Fruit fly (Drosophila melanogaster) whole organism, embryonic: ENCODE data around the gene arm.

Experiments
- Ada2b ChIP-seq: fragments of 200-800 bp; sonication (Bioruptor generic); IDR thresholded peaks from 2 replicates; pipeline ENCODE4 v1.3.6; 2022; ENCODE audit warnings: missing biosample characterization, missing genetic modification characterization
- BtbVII ChIP-seq: fragments of 200-800 bp; sonication (Bioruptor generic); optimal IDR thresholded peaks from 3 replicates; lab custom pipeline; 2017; ENCODE audit warnings: missing biosample characterization, mild to moderate bottlenecking, missing genetic modification characterization
- CG10543 ChIP-seq: fragments of 200-800 bp; sonication (Bioruptor generic); optimal IDR thresholded peaks from 3 replicates; lab custom pipeline; 2017; ENCODE audit warnings: missing biosample characterization, mild to moderate bottlenecking, missing genetic modification characterization, moderate library complexity
- CG13123 ChIP-seq: fragments of 200-800 bp; sonication (Bioruptor generic); optimal IDR thresholded peaks from 2 replicates; lab custom pipeline; 2016; ENCODE audit warnings: missing biosample characterization, missing genetic modification characterization
- CG14710 ChIP-seq: fragments of 200-800 bp; sonication (Bioruptor generic); optimal IDR thresholded peaks from 3 replicates; lab custom pipeline; 2019; ENCODE audit warnings: missing biosample characterization, mild to moderate bottlenecking, missing genetic modification characterization, moderate library complexity
- CG15011 ChIP-seq: fragments of 200-800 bp; sonication (Bioruptor generic); optimal IDR thresholded peaks from 3 replicates; lab custom pipeline; 2018; ENCODE audit warnings: missing biosample characterization, mild to moderate bottlenecking, missing genetic modification characterization
- CG15601 ChIP-seq: fragments of 200-800 bp; sonication (Bioruptor generic); optimal IDR thresholded peaks from 3 replicates; lab custom pipeline; 2019; ENCODE audit warnings: missing biosample characterization, mild to moderate bottlenecking, missing genetic modification characterization, moderate library complexity
- CG2199 ChIP-seq: fragments of 200-800 bp; sonication (Bioruptor generic); IDR thresholded peaks from 3 replicates; pipeline ENCODE4 v1.3.6; 2022; ENCODE audit warnings: missing biosample characterization, missing genetic modification characterization
- CG2202 ChIP-seq: fragments of 200-800 bp; sonication (Bioruptor generic); optimal IDR thresholded peaks from 2 replicates; lab custom pipeline; 2018; ENCODE audit warnings: missing biosample characterization, mild to moderate bottlenecking, missing genetic modification characterization
- CG2678 ChIP-seq: fragments of 200-800 bp; sonication (Bioruptor generic); optimal IDR thresholded peaks from 3 replicates; lab custom pipeline; 2019; ENCODE audit warnings: missing biosample characterization, mild to moderate bottlenecking, missing genetic modification characterization, moderate library complexity
- CG2875 ChIP-seq: fragments of 200-800 bp; sonication (Bioruptor generic); optimal IDR thresholded peaks from 2 replicates; lab custom pipeline; 2017; ENCODE audit warnings: missing biosample characterization, mild to moderate bottlenecking, missing genetic modification characterization, missing genetic modification reagents
- CG33557 ChIP-seq: fragments of 200-800 bp; sonication (Bioruptor generic); optimal IDR thresholded peaks from 2 replicates; lab custom pipeline; 2019; ENCODE audit warnings: missing biosample characterization, mild to moderate bottlenecking, missing genetic modification characterization, moderate library complexity
- CG3847 ChIP-seq: fragments of 200-800 bp; sonication (Bioruptor generic); IDR thresholded peaks from 2 replicates; pipeline ENCODE4 v1.3.6; 2022; ENCODE audit warnings: missing biosample characterization, missing genetic modification characterization
- CG7271 ChIP-seq: fragments of 200-800 bp; sonication (Bioruptor generic); optimal IDR thresholded peaks from 2 replicates; lab custom pipeline; 2018; ENCODE audit warnings: missing biosample characterization, mild to moderate bottlenecking, missing genetic modification characterization, moderate library complexity
- CG7372 ChIP-seq: fragments of 200-800 bp; sonication (Bioruptor generic); IDR thresholded peaks from 2 replicates; pipeline ENCODE4 v1.3.6; 2022; ENCODE audit warnings: missing biosample characterization, missing genetic modification characterization
- CG7987 ChIP-seq: fragments of 200-800 bp; sonication (Bioruptor generic); optimal IDR thresholded peaks from 2 replicates; lab custom pipeline; 2018; ENCODE audit warnings: missing biosample characterization, mild to moderate bottlenecking, missing genetic modification characterization, moderate library complexity
- CG9215 ChIP-seq: fragments of 200-800 bp; sonication (Bioruptor generic); IDR thresholded peaks from 2 replicates; pipeline ENCODE4 v1.3.6; 2022; ENCODE audit warnings: missing biosample characterization, missing genetic modification characterization
- CG9876 ChIP-seq: fragments of 200-800 bp; sonication (Bioruptor generic); optimal IDR thresholded peaks from 2 replicates; lab custom pipeline; 2016; ENCODE audit warnings: missing biosample characterization, missing genetic modification characterization
- Dek ChIP-seq: fragments of 200-800 bp; sonication (Bioruptor generic); optimal IDR thresholded peaks from 3 replicates; lab custom pipeline; 2019; ENCODE audit warnings: missing biosample characterization, mild to moderate bottlenecking, missing genetic modification characterization, moderate library complexity
- Doc3 ChIP-seq: fragments of 200-800 bp; sonication (Bioruptor generic); IDR thresholded peaks from 3 replicates; pipeline ENCODE4 v1.3.6; 2022; ENCODE audit warnings: missing biosample characterization, missing genetic modification characterization; ENCODE audit not compliant: partially characterized antibody
- Fer3 ChIP-seq: fragments of 200-800 bp; sonication (Bioruptor generic); optimal IDR thresholded peaks from 2 replicates; lab custom pipeline; 2018; ENCODE audit warnings: missing biosample characterization, mild to moderate bottlenecking, missing genetic modification characterization, moderate library complexity
- Hey ChIP-seq: fragments of 200-800 bp; sonication (Bioruptor generic); optimal IDR thresholded peaks from 3 replicates; lab custom pipeline; 2018; ENCODE audit warnings: missing biosample characterization, mild to moderate bottlenecking, missing genetic modification characterization
- Hmr ChIP-seq: fragments of 200-800 bp; sonication (Bioruptor generic); optimal IDR thresholded peaks from 3 replicates; lab custom pipeline; 2017; ENCODE audit warnings: mild to moderate bottlenecking, missing biosample characterization, missing genetic modification reagents, missing genetic modification characterization
- Hr3 ChIP-seq: fragments of 200-800 bp; sonication (Bioruptor generic); optimal IDR thresholded peaks from 3 replicates; lab custom pipeline; 2016; ENCODE audit warnings: missing biosample characterization, missing genetic modification characterization
- Lhr ChIP-seq: fragments of 200-800 bp; sonication (Bioruptor generic); optimal IDR thresholded peaks from 3 replicates; lab custom pipeline; 2017; ENCODE audit warnings: mild to moderate bottlenecking, missing biosample characterization, missing genetic modification reagents, missing genetic modification characterization
- MBD-R2 ChIP-seq: fragments of 200-800 bp; sonication (Bioruptor generic); IDR thresholded peaks from 2 replicates; pipeline ENCODE4 v1.3.6; 2022; ENCODE audit warnings: missing biosample characterization, missing genetic modification characterization
- Side ChIP-seq: fragments of 200-800 bp; sonication (Bioruptor generic); optimal IDR thresholded peaks from 2 replicates; lab custom pipeline; 2016; ENCODE audit warnings: missing biosample characterization, missing genetic modification characterization
- TFAM ChIP-seq: fragments of 200-800 bp; sonication (Bioruptor generic); optimal IDR thresholded peaks from 2 replicates; lab custom pipeline; 2017; ENCODE audit warnings: missing biosample characterization, missing genetic modification characterization, inconsistent platforms
- bab2 ChIP-seq: fragments of 200-800 bp; sonication (Bioruptor generic); optimal IDR thresholded peaks from 2 replicates; lab custom pipeline; 2016; ENCODE audit warnings: missing biosample characterization, missing genetic modification characterization
- bigmax ChIP-seq: fragments of 200-800 bp; sonication (Bioruptor generic); optimal IDR thresholded peaks from 2 replicates; lab custom pipeline; 2018; ENCODE audit warnings: missing biosample characterization, mild to moderate bottlenecking, missing genetic modification characterization
- bsh ChIP-seq, 2 experiments: fragments of 200-800 bp; sonication (Bioruptor generic); optimal IDR thresholded peaks; 2 replicates each; lab custom pipeline; 2017 to 2018; ENCODE audit warnings: mild to moderate bottlenecking in 2 of 2, missing biosample characterization in 2 of 2, missing genetic modification characterization in 2 of 2, moderate library complexity in 1 of 2
- cwo ChIP-seq: fragments of 200-800 bp; sonication (Bioruptor generic); optimal IDR thresholded peaks from 3 replicates; lab custom pipeline; 2017; ENCODE audit warnings: missing biosample characterization, missing genetic modification characterization, mild to moderate bottlenecking, moderate library complexity, missing genetic modification reagents
- disco-r ChIP-seq: fragments of 200-800 bp; sonication (Bioruptor generic); optimal IDR thresholded peaks from 2 replicates; lab custom pipeline; 2016; ENCODE audit warnings: missing biosample characterization, missing genetic modification characterization
- dm ChIP-seq: fragments of 200-800 bp; sonication (Bioruptor generic); optimal IDR thresholded peaks from 3 replicates; lab custom pipeline; 2016; ENCODE audit warnings: missing biosample characterization, missing genetic modification characterization
- eyg ChIP-seq: fragments of 200-800 bp; sonication (Bioruptor generic); optimal IDR thresholded peaks from 3 replicates; lab custom pipeline; 2016; ENCODE audit warnings: missing biosample characterization, missing genetic modification characterization
- gem ChIP-seq: fragments of 200-800 bp; sonication (Bioruptor generic); optimal IDR thresholded peaks from 2 replicates; lab custom pipeline; 2019; ENCODE audit warnings: missing biosample characterization, mild to moderate bottlenecking, missing genetic modification characterization, moderate library complexity
- jumu ChIP-seq: fragments of 200-800 bp; sonication (Bioruptor generic); optimal IDR thresholded peaks from 3 replicates; lab custom pipeline; 2016; ENCODE audit warnings: missing biosample characterization, missing genetic modification characterization
- klu ChIP-seq: fragments of 200-800 bp; sonication (Bioruptor generic); IDR thresholded peaks from 2 replicates; pipeline ENCODE4 v1.3.6; 2022; ENCODE audit warnings: missing biosample characterization, missing genetic modification characterization
- lilli ChIP-seq: fragments of 200-800 bp; sonication (Bioruptor generic); optimal IDR thresholded peaks from 3 replicates; lab custom pipeline; 2016; ENCODE audit warnings: missing biosample characterization, missing genetic modification characterization
- luna ChIP-seq: fragments of 200-800 bp; sonication (Bioruptor generic); optimal IDR thresholded peaks from 2 replicates; lab custom pipeline; 2016; ENCODE audit warnings: missing biosample characterization, missing genetic modification characterization
- p53 ChIP-seq: fragments of 200-800 bp; sonication (Bioruptor generic); optimal IDR thresholded peaks from 2 replicates; lab custom pipeline; 2016; ENCODE audit warnings: missing biosample characterization, missing genetic modification characterization
- sc ChIP-seq, 3 experiments: fragments of >200 bp in 2 of 3; fragments of 200-800 bp in 1 of 3; sonication (Bioruptor generic) in 1 of 3; optimal IDR thresholded peaks; 2 replicates in 2 of 3; 3 replicates in 1 of 3; lab custom pipeline; 2017; ENCODE audit warnings: mild to moderate bottlenecking in 1 of 3, missing biosample characterization in 1 of 3, missing genetic modification characterization in 1 of 3, missing genetic modification reagents in 1 of 3
- sens ChIP-seq: fragments of 200-800 bp; sonication (Bioruptor generic); peaks from one replicate; lab custom pipeline; 2016; ENCODE audit warnings: missing biosample characterization, missing genetic modification characterization
- shn ChIP-seq: fragments of 200-800 bp; sonication (Bioruptor generic); optimal IDR thresholded peaks from 3 replicates; lab custom pipeline; 2016; ENCODE audit warnings: missing biosample characterization, missing genetic modification characterization
- sob ChIP-seq: fragments of 200-800 bp; sonication (Bioruptor generic); IDR thresholded peaks from 2 replicates; pipeline ENCODE4 v1.3.6; 2022; ENCODE audit warnings: missing biosample characterization, missing genetic modification characterization
- sr ChIP-seq: fragments of 200-800 bp; sonication (Bioruptor generic); IDR thresholded peaks from 3 replicates; pipeline ENCODE4 v1.3.6; 2022; ENCODE audit warnings: missing biosample characterization, missing genetic modification characterization
- trh ChIP-seq: fragments of 200-800 bp; sonication (Bioruptor generic); optimal IDR thresholded peaks from 2 replicates; lab custom pipeline; 2016; ENCODE audit warnings: missing biosample characterization, missing genetic modification characterization
- tx ChIP-seq: fragments of 200-800 bp; sonication (Bioruptor generic); optimal IDR thresholded peaks from 2 replicates; lab custom pipeline; 2016; ENCODE audit warnings: missing biosample characterization, missing genetic modification characterization
- vfl ChIP-seq: fragments of 200-800 bp; sonication (Bioruptor generic); optimal IDR thresholded peaks from 2 replicates; lab custom pipeline; 2016; ENCODE audit warnings: missing biosample characterization, missing genetic modification characterization

Gene arm

DNA sequence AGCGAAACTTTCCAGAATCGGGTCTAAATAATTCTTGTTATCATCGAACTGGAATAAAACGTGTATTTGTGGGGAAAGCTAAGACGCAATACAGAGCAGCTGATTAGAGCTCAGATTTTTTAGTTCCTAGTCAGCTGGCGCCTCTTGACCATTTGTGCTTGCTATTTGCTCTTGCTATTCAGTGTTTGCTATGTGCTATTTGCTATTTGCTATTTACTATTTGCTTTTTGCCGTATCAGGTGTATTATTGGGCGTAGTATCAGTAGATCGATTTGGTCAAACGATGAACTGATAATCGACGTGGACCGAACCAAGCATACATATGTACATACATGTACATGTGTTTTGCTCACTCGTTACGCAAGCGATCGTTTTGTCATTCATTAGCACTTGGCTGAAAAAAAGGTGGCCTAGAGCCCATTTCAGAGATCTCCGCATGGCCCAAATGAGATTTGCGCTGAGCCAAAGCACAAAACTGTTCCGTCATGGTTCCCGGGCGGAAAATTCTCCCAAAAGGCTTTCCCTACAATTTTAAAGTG lies 55.0 kb downstream of the arm start (continued):
- TF ChIP-seq CG33557 (GFP tag; lab: Kevin White, UChicago) (no peak), sens (peak; percentile 89), luna (GFP tag; lab: Kevin White, UChicago) (no peak), bsh (GFP tag; optimal IDR thresholded peaks at IDR 0.05; lab: Kevin White, UChicago) (peak in 1 of 2 experiments; percentile 52), cwo (GFP tag; lab: Kevin White, UChicago) (peak; percentile 75), Dek (tag; lab: Kevin White, UChicago) (peak; percentile 7), vfl (GFP tag; lab: Kevin White, UChicago) (peak; percentile 25), tx (GFP tag; lab: Kevin White, UChicago) (peak; percentile 54), CG10543 (GFP tag; lab: Kevin White, UChicago) (peak; percentile 80), lilli (GFP tag; lab: Kevin White, UChicago) (peak; percentile 42), trh (GFP tag; lab: Kevin White, UChicago) (peak; percentile 24), disco-r (GFP tag; lab: Kevin White, UChicago) (peak; percentile 0), CG7987 (peak; percentile 76), p53 (GFP tag; lab: Kevin White, UChicago) (peak; percentile 17), jumu (GFP tag; lab: Kevin White, UChicago) (no peak), CG13123 (GFP tag; lab: Kevin White, UChicago) (peak; percentile 49), gem (tag; lab: Kevin White, UChicago) (peak; percentile 63), CG15601 (tag; lab: Kevin White, UChicago) (peak; percentile 14), MBD-R2 (GFP tag; lab: Robert Waterston, UW) (peak; percentile 26; the same call in 1 of the 2 replicates), klu (GFP tag; lab: Robert Waterston, UW) (0 out of 2 replicates have a peak, but pooled peaks have one; percentile 23), CG2199 (no peak), Hmr (GFP tag; lab: Kevin White, UChicago) (peak; percentile 81), Hr3 (peak; percentile 9), TFAM (no peak), sob (GFP tag; lab: Robert Waterston, UW) (peak; percentile 46; the same call in 1 of the 2 replicates), Ada2b (GFP tag; lab: Robert Waterston, UW) (peak; percentile 33; the same call in 1 of the 2 replicates), CG9876 (GFP tag; lab: Kevin White, UChicago) (peak; percentile 36), CG2202 (tag; lab: Kevin White, UChicago) (peak; percentile 34), CG3847 (GFP tag; lab: Robert Waterston, UW) (peak; percentile 23; the same call in 1 of the 2 replicates), sr (GFP tag; lab: Robert Waterston, UW) (peak; percentile 72), dm (GFP tag; lab: Kevin White, UChicago) (peak; percentile 4), bab2 (GFP tag; lab: Kevin White, UChicago) (peak; percentile 84), shn (peak; percentile 3), BtbVII (peak; percentile 50), Side (GFP tag; lab: Kevin White, UChicago) (peak; percentile 44), Hey (tag; lab: Kevin White, UChicago) (peak; percentile 56), CG2875 (GFP tag; lab: Kevin White, UChicago) (peak; percentile 53), eyg (GFP tag; lab: Kevin White, UChicago) (peak; percentile 68), CG15011 (GFP tag; lab: Kevin White, UChicago) (peak; percentile 7), CG14710 (tag; lab: Kevin White, UChicago) (no peak), bigmax (GFP tag; lab: Kevin White, UChicago) (no peak), sc (optimal IDR thresholded peaks at IDR 0.05; lab: Kevin White, UChicago) (no peak), sc (GFP tag; optimal IDR thresholded peaks at IDR 0.05; lab: Kevin White, UChicago) (peak; percentile 4), CG2678 (peak; percentile 68), Doc3 (GFP tag; lab: Robert Waterston, UW) (no peak), CG7271 (tag; lab: Kevin White, UChicago) (peak; percentile 30), Lhr (GFP tag; lab: Kevin White, UChicago) (no peak), CG7372 (GFP tag; lab: Robert Waterston, UW) (no peak), CG9215 (GFP tag; lab: Robert Waterston, UW) (0 out of 2 replicates have a peak, but pooled peaks have one; percentile 12), Fer3 (tag; lab: Kevin White, UChicago) (peak; percentile 62)
